Worm (Caenorhabditis elegans): ENCODE data around the gene ZK596.2.

Gene ZK596.2

DNA sequence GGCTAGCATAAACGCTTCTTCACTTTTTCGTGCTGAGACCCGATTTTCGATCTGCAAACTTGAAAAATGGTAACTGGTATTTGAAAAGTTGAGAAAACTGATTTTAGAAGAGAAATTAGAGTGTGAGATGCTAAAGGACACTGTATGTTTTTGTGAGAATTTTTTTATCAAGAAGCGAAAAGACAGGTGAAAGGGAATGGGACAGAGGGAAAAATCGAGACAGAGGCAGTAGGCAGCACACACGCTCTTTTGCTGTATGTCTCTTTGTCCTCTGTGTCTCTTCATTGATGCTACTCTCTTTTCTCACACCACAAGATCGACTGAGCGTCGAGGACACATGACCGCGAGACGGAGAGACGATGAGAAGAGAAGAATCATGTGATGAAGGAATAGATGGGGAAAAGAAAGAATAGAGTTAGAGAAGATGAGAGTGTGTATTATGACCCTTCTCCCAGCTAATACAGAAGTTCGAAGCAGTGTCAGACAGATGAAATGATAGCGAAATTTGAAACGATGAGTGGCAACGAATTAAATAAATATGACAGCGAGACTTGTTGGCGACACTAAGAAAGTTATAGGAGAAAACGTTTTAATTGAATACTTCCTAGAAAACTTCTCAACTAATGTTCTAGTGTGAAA is 26.9 kb upstream of the ZK596.2 start, which contains the start of gene lgg-2:
Gene lgg-2, minus strand, starts transcription at position 51 of the 639 bp plus-strand sequence.
- TF ChIP-seq arid-1 (GFP tag; conservative IDR thresholded peaks at IDR 0.05): peak; percentile 69; the same call in 1 of the 2 replicates
- peak; percentile 91 for TF ChIP-seq jun-1 (tag; optimal IDR thresholded peaks at IDR 0.05)
- TF ChIP-seq zfp-2 (tag; optimal IDR thresholded peaks at IDR 0.05): peak; percentile 39
- TF ChIP-seq unc-130 (GFP tag; optimal IDR thresholded peaks at IDR 0.05): no peak
- TF ChIP-seq fkh-10 (GFP tag; optimal IDR thresholded peaks at IDR 0.05): peak; percentile 47
- no peak for TF ChIP-seq tag-97 (GFP tag; IDR thresholded peaks at IDR 0.05)
- no peak for TF ChIP-seq nhr-237 (tag; optimal IDR thresholded peaks at IDR 0.05)
- peak; percentile 83 for TF ChIP-seq T20F7.1 (GFP tag; optimal IDR thresholded peaks at IDR 0.05)
- peak in 1 of 2 experiments; percentile 99 for TF ChIP-seq unc-62 (GFP tag; optimal IDR thresholded peaks at IDR 0.05 in 1 of 2)
- TF ChIP-seq unc-62 (tag; optimal IDR thresholded peaks at IDR 0.05): peak; percentile 67
- no peak for TF ChIP-seq aly-2 (tag; optimal IDR thresholded peaks at IDR 0.05)
- TF ChIP-seq lin-29 (GFP tag; IDR thresholded peaks at IDR 0.05): peak; percentile 54; the same call in 1 of the 2 replicates
- TF ChIP-seq lsy-2 (tag; optimal IDR thresholded peaks at IDR 0.05): peak; percentile 88 to 95
- TF ChIP-seq lin-15B (tag; optimal IDR thresholded peaks at IDR 0.05): no peak
- no peak for TF ChIP-seq zip-2 (tag; optimal IDR thresholded peaks at IDR 0.05)
- peak; percentile 80 for TF ChIP-seq nhr-10 (tag; optimal IDR thresholded peaks at IDR 0.05)
- peak; percentile 85 for TF ChIP-seq ztf-7 (tag; optimal IDR thresholded peaks at IDR 0.05)
- peak; percentile 97 for TF ChIP-seq dve-1 (tag; optimal IDR thresholded peaks at IDR 0.05; ENCODE audit: insufficient read depth)
- TF ChIP-seq nhr-41 (GFP tag; IDR thresholded peaks at IDR 0.05): peak; percentile 84
- no peak for TF ChIP-seq ces-1 (GFP tag; optimal IDR thresholded peaks at IDR 0.05)
- no peak for TF ChIP-seq rbr-2 (tag; optimal IDR thresholded peaks at IDR 0.05)
- TF ChIP-seq F37D6.2 (tag; optimal IDR thresholded peaks at IDR 0.05): peak; percentile 80
- TF ChIP-seq ama-1 (optimal IDR thresholded peaks at IDR 0.05): peak; percentile 19
- TF ChIP-seq saeg-2 (GFP tag; IDR thresholded peaks at IDR 0.05): peak; percentile 89
- no peak for TF ChIP-seq F44E2.7 (GFP tag; IDR thresholded peaks at IDR 0.05)
- TF ChIP-seq ceh-62 (tag; optimal IDR thresholded peaks at IDR 0.05): no peak
- peak; percentile 96 for TF ChIP-seq nhr-28 (tag; optimal IDR thresholded peaks at IDR 0.05)
- TF ChIP-seq dpl-1 (GFP tag; optimal IDR thresholded peaks at IDR 0.05): peak; percentile 66
- TF ChIP-seq ZK546.5 (tag; optimal IDR thresholded peaks at IDR 0.05): no peak
- peak; percentile 100 for TF ChIP-seq hlh-11 (tag; optimal IDR thresholded peaks at IDR 0.05)
- TF ChIP-seq fos-1 (tag; optimal IDR thresholded peaks at IDR 0.05): no peak
- no peak for TF ChIP-seq daf-19 (GFP tag; conservative IDR thresholded peaks at IDR 0.05)
- no peak for TF ChIP-seq Y75B8A.6 (GFP tag; IDR thresholded peaks at IDR 0.05)
- peak; percentile 100 for TF ChIP-seq hlh-30 (tag; optimal IDR thresholded peaks at IDR 0.05; ENCODE audit: insufficient read depth)
- TF ChIP-seq Y105C5A.15 (GFP tag; IDR thresholded peaks at IDR 0.05): peak; percentile 58; the same call in 1 of the 2 replicates
- TF ChIP-seq Y48G9A.11 (GFP tag; IDR thresholded peaks at IDR 0.05): no peak
- peak; percentile 69 for TF ChIP-seq duxl-1 (tag; optimal IDR thresholded peaks at IDR 0.05; ENCODE audit: poor library complexity)
- no peak for TF ChIP-seq ceh-44 (GFP tag; IDR thresholded peaks at IDR 0.05)
- TF ChIP-seq tra-1 (GFP tag; IDR thresholded peaks at IDR 0.05): peak; percentile 92
- TF ChIP-seq lin-38 (GFP tag; IDR thresholded peaks at IDR 0.05): peak; percentile 73
- TF ChIP-seq ztf-11 (tag; optimal IDR thresholded peaks at IDR 0.05): no peak
- peak; percentile 89 for TF ChIP-seq lin-13 (GFP tag; optimal IDR thresholded peaks at IDR 0.05)
- no peak for TF ChIP-seq unc-39 (tag; optimal IDR thresholded peaks at IDR 0.05)
- no peak for TF ChIP-seq madf-5 (GFP tag; IDR thresholded peaks at IDR 0.05)
- TF ChIP-seq mep-1 (tag; optimal IDR thresholded peaks at IDR 0.05): peak; percentile 97
- no peak for TF ChIP-seq spr-3 (GFP tag; optimal IDR thresholded peaks at IDR 0.05)
- peak; percentile 75 for TF ChIP-seq ceh-28 (tag; optimal IDR thresholded peaks at IDR 0.05)
- TF ChIP-seq hif-1 (tag; optimal IDR thresholded peaks at IDR 0.05): peak; percentile 24 to 77
- TF ChIP-seq mxl-2 (GFP tag; conservative IDR thresholded peaks at IDR 0.05): 0 out of 2 replicates have a peak, but pooled peaks have one; percentile 31
- peak; percentile 84 for TF ChIP-seq mxl-3 (GFP tag; optimal IDR thresholded peaks at IDR 0.05)
- TF ChIP-seq nhr-42 (GFP tag; IDR thresholded peaks at IDR 0.05): peak; percentile 87

All from whole organism, L4 larva.